Worm (Caenorhabditis elegans): ENCODE measurements around the gene Y45F10D.16.

DNA sequence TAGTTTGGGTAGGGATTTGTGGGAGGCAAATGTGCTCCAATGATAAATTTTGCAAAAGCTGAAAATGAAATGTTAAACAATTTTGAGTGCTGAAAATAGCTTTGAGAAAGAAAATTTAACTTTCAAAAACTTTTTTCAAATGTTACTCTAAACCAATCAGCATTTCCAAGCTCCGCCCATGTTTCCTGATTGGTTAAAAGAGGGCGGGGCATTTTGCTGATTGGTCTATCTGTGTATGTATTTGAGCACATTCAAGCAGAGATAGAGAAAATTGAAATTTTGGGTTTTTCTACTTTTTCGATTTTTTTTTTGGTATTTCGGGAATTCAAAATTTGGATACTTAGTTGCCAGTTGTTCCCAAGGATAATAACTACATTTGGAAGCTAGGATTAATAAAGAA lies 11.5 kb upstream of the Y45F10D.16 start:
- TF ChIP-seq arid-1 (GFP tag; conservative IDR thresholded peaks at IDR 0.05) (no peak), jun-1 (tag; optimal IDR thresholded peaks at IDR 0.05) (no peak), lin-15B (tag; optimal IDR thresholded peaks at IDR 0.05) (no peak), ceh-28 (tag; optimal IDR thresholded peaks at IDR 0.05) (no peak), sdz-12 (GFP tag; optimal IDR thresholded peaks at IDR 0.05) (no peak), fkh-10 (GFP tag; optimal IDR thresholded peaks at IDR 0.05) (no peak), unc-39 (tag; optimal IDR thresholded peaks at IDR 0.05) (no peak), vab-7 (GFP tag; IDR thresholded peaks at IDR 0.05) (no peak), egl-27 (tag; optimal IDR thresholded peaks at IDR 0.05) (no peak)
